Worm (Caenorhabditis elegans) whole organism, L1 larva: ENCODE data around the gene nas-21.
"Not testable (repeated sequence)": the region's sequence is repeated elsewhere in the genome, so short reads cannot be mapped to it uniquely, and the experiment has no call there.

Experiments used
- efl-3 ChIP-seq: fragments of 200-800 bp; sonication (Bioruptor generic); optimal IDR thresholded peaks from 2 replicates; lab custom pipeline; 2018; ENCODE audit warnings: mild to moderate bottlenecking, missing genetic modification characterization, missing compliant biosample characterization
- jun-1 ChIP-seq: fragments of 150-350 bp; optimal IDR thresholded peaks from 2 replicates; lab custom pipeline; 2014; ENCODE audit warnings: missing biosample characterization, missing genetic modification reagents, missing genetic modification characterization
- nhr-11 ChIP-seq: fragments of 150-350 bp; optimal IDR thresholded peaks from 2 replicates; lab custom pipeline; 2014; ENCODE audit warnings: missing biosample characterization, missing genetic modification characterization

- not testable (repeated sequence) for TF ChIP-seq efl-3; nhr-11 (tag; lab: Kevin White, UChicago); jun-1 (tag; lab: Kevin White, UChicago)
These were observed 3.3 kb downstream of the nas-21 start, which contains the start of gene T11F9.7 for ce11 chrV:11475638-11476037.
